Fruit fly (Drosophila melanogaster): ENCODE results near the gene Lar.

DNA sequence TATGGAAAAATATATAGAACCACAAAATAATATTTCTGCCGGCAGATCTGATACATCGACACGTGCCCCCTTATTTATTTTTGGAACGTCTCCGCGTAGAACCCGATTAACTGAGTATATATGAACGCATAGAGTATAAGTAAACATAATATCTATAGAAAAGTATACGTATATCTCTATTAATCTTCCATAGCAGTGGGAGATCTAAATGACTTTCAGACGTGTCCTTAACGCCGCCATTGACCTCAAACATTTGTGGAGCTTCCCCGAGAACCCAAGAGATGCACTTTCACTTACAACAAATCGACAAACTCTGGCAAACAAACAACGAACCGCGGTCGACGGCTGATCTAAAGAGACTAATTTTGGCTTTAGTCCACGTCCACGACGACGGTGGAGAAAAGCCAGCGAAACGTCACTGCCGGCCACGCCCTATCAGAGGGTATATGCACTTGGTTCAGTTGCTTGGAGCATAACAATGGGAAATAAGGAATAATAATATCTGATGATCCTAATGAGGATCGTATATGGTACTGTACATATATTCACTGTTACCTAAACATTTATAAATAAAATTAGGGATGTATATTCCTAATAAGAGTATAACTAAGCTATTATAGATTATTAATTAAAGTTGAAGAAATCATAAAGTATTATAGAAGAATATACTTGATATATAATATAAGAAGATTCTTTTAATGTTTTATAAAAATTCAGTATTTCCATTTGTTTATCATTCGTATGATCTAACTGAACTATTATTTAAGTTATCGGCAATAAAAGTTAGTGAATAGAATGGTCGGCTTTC is 177.6 kb downstream of the Lar start, which contains the start of gene fbp:
- peak; percentile 41 for TF ChIP-seq topi (GFP tag; optimal IDR thresholded peaks at IDR 0.05)
- TF ChIP-seq CG4318 (GFP tag; optimal IDR thresholded peaks at IDR 0.05): peak; percentile 79
- TF ChIP-seq CG8632 (GFP tag; optimal IDR thresholded peaks at IDR 0.05): peak; percentile 80
- TF ChIP-seq Gug (GFP tag; IDR thresholded peaks at IDR 0.05): peak; percentile 46; the same call in 1 of the 2 replicates
- peak in 1 of 2 experiments; percentile 93 for TF ChIP-seq salr (GFP tag; optimal IDR thresholded peaks at IDR 0.05)
- TF ChIP-seq Hr39 (GFP tag; optimal IDR thresholded peaks at IDR 0.05): peak; percentile 50
- peak; percentile 84 for TF ChIP-seq CG6276 (GFP tag; optimal IDR thresholded peaks at IDR 0.05)
- TF ChIP-seq Sox102F (GFP tag; optimal IDR thresholded peaks at IDR 0.05): peak; percentile 38
- peak; percentile 50 for TF ChIP-seq CG8119 (GFP tag; IDR thresholded peaks at IDR 0.05)
